Worm (Caenorhabditis elegans) whole organism, young adult: ENCODE data around the gene txt-2.

Experiments used
- C17E4.6 ChIP-seq: fragments of 200-800 bp; sonication (Bioruptor generic); IDR thresholded peaks from 2 replicates; pipeline ENCODE4 v1.3.6; 2022; ENCODE audit warnings: missing genetic modification reagents, missing genetic modification characterization, missing compliant biosample characterization
- F37B4.10 ChIP-seq: fragments of 200-800 bp; sonication (Bioruptor generic); IDR thresholded peaks from 2 replicates; pipeline ENCODE4 v1.3.6; 2022; ENCODE audit warnings: missing genetic modification characterization, missing compliant biosample characterization
- F52B5.7 ChIP-seq: sonication (generic microtip); optimal IDR thresholded peaks from 2 replicates; lab custom pipeline; 2016; ENCODE audit warnings: mild to moderate bottlenecking, missing genetic modification characterization, missing compliant biosample characterization
- ama-1 ChIP-seq, 3 experiments: fragments of 150-350 bp in 1 of 3; sonication (generic microtip) in 2 of 3; optimal IDR thresholded peaks; 2 replicates each; lab custom pipeline; 2014 to 2018; ENCODE audit warnings: missing biosample characterization in 2 of 3, missing genetic modification characterization in 2 of 3, missing genetic modification reagents in 2 of 3
- bed-2 ChIP-seq: fragments of 200-800 bp; sonication (Bioruptor generic); IDR thresholded peaks from 2 replicates; pipeline ENCODE4 v1.3.6; 2022; ENCODE audit warnings: missing genetic modification reagents, missing genetic modification characterization, missing compliant biosample characterization
- dpff-1 ChIP-seq: sonication (generic microtip); optimal IDR thresholded peaks from 2 replicates; lab custom pipeline; 2017; ENCODE audit warnings: mild to moderate bottlenecking, missing genetic modification characterization, missing compliant biosample characterization
- fkh-3 ChIP-seq: sonication (generic microtip); optimal IDR thresholded peaks from 2 replicates; lab custom pipeline; 2016; ENCODE audit warnings: mild to moderate bottlenecking, missing genetic modification characterization, missing compliant biosample characterization
- him-1 ChIP-seq: sonication (generic microtip); optimal IDR thresholded peaks from 2 replicates; lab custom pipeline; 2016; ENCODE audit warnings: missing genotype, missing genetic modification reagents, missing genetic modification characterization, missing compliant biosample characterization
- hlh-12 ChIP-seq: sonication (generic microtip); optimal IDR thresholded peaks from 2 replicates; lab custom pipeline; 2016; ENCODE audit warnings: missing genetic modification characterization, missing compliant biosample characterization
- let-607 ChIP-seq, 2 experiments: fragments of 200-800 bp in 1 of 2; sonication (Bioruptor generic) in 1 of 2; sonication (generic microtip) in 1 of 2; optimal IDR thresholded peaks; 2 replicates each; lab custom pipeline; 2016 to 2018; ENCODE audit warnings: mild to moderate bottlenecking in 2 of 2, missing compliant biosample characterization in 2 of 2, missing genetic modification characterization in 2 of 2, moderate library complexity in 2 of 2, missing genotype in 1 of 2
- mes-4 ChIP-seq: sonication (generic microtip); optimal IDR thresholded peaks from 2 replicates; lab custom pipeline; 2016; ENCODE audit warnings: missing genotype, missing genetic modification characterization, missing compliant biosample characterization
- pha-4 ChIP-seq: fragments of 150-350 bp; sonication (generic microtip); optimal IDR thresholded peaks from 2 replicates; lab custom pipeline; 2014; ENCODE audit warnings: missing biosample characterization, missing genetic modification reagents, missing genetic modification characterization
- unc-130 ChIP-seq: sonication (generic microtip); optimal IDR thresholded peaks from 2 replicates; lab custom pipeline; 2016; ENCODE audit warnings: missing genetic modification reagents, missing genetic modification characterization, missing compliant biosample characterization

- no peak for TF ChIP-seq pha-4
- no peak for TF ChIP-seq fkh-3 (tag; lab: Kevin White, UChicago)
- no peak for TF ChIP-seq dpff-1 (tag; lab: Kevin White, UChicago)
- TF ChIP-seq hlh-12 (tag; lab: Kevin White, UChicago) = no peak
- TF ChIP-seq F52B5.7 (tag; lab: Kevin White, UChicago) = no peak
- TF ChIP-seq F37B4.10 = no peak
- TF ChIP-seq bed-2 (GFP tag; lab: Robert Waterston, UW) = no peak
- TF ChIP-seq let-607 (tag; optimal IDR thresholded peaks at IDR 0.05; lab: Kevin White, UChicago) = no peak
- no peak for TF ChIP-seq mes-4 (tag; lab: Kevin White, UChicago)
- TF ChIP-seq ama-1 (optimal IDR thresholded peaks at IDR 0.05; lab: Kevin White, UChicago) = no peak
- no peak for TF ChIP-seq ama-1 (GFP tag; optimal IDR thresholded peaks at IDR 0.05; lab: Kevin White, UChicago)
- no peak for TF ChIP-seq unc-130 (GFP tag; lab: Kevin White, UChicago)
- TF ChIP-seq him-1 (tag; lab: Kevin White, UChicago) = no peak
- TF ChIP-seq C17E4.6 (GFP tag; lab: Robert Waterston, UW) = no peak
Measured at ce11 chrV:189436-189835, 50.9 kb downstream of the txt-2 start.
